Fruit fly (Drosophila melanogaster): ENCODE results near the gene gw.

The gw gene

DNA sequence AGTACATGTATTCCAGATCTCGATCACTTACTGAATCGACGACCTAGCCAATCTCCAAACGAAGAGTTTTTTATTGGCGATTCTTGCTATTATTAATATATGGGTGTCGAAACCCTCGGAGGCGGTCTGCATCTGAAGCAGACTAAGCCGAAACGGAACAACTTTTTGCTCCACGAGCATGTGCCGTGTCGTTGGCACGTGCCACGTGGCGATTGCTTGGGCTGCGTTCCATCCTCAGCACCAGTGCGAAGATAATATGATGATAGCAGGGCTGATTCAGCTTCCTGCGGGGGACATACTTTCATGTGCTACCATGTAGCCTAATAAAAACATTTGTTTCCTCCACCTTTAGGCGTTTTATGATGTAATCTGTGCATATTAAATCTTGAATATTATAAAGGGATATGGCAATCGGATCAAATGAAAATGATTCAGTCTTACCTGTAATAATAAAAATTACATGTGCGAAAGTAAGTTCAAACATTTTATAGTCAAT, 42.4 kb upstream of the gw start:
- no peak for TF ChIP-seq CG12605 (GFP tag; IDR thresholded peaks at IDR 0.05)
- no peak for TF ChIP-seq gl (tag; optimal IDR thresholded peaks at IDR 0.05)
- no peak for TF ChIP-seq EcR (GFP tag; optimal IDR thresholded peaks at IDR 0.05)
- TF ChIP-seq Ets98B (GFP tag; IDR thresholded peaks at IDR 0.05), result no peak
- TF ChIP-seq fd96Ca (GFP tag; IDR thresholded peaks at IDR 0.05), result no peak
- TF ChIP-seq D1 (tag; optimal IDR thresholded peaks at IDR 0.05), result no peak
- no peak for TF ChIP-seq Pif1B (GFP tag; optimal IDR thresholded peaks at IDR 0.05)
- no peak for TF ChIP-seq CG8301 (tag; optimal IDR thresholded peaks at IDR 0.05)
- TF ChIP-seq CG34367 (tag; optimal IDR thresholded peaks at IDR 0.05), result no peak
- TF ChIP-seq Snoo (tag; optimal IDR thresholded peaks at IDR 0.05), result no peak
- TF ChIP-seq CG9948 (tag; optimal IDR thresholded peaks at IDR 0.05), result no peak

DNA sequence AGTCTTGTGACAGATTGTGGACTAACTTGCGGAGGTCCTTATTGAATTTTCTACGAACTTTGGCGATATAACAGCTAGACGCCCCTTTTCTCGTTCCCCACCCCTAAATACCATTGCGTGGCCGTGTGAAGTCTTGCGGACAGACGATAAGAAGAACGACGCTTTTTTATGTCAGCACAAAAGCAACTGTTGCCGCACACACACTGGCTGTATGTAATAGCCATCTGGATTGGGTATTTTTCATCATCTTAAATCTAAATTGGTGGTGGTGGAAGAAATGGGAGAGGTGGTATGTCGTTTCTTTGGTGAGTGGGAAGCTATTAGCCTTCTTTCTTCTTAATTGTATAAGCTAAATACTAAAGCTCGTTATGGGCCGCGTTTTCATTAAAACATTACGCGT, 41.5 kb upstream of the gw start:
- TF ChIP-seq gl (tag; optimal IDR thresholded peaks at IDR 0.05) (no peak), CG13204 (GFP tag; optimal IDR thresholded peaks at IDR 0.05) (no peak), CG4496 (GFP tag; IDR thresholded peaks at IDR 0.05) (no peak), CG12605 (GFP tag; IDR thresholded peaks at IDR 0.05) (no peak), CG9948 (tag; optimal IDR thresholded peaks at IDR 0.05) (no peak), Snoo (tag; optimal IDR thresholded peaks at IDR 0.05) (no peak), fd96Ca (GFP tag; IDR thresholded peaks at IDR 0.05) (no peak), CG10348 (GFP tag; IDR thresholded peaks at IDR 0.05) (no peak), Pif1B (GFP tag; optimal IDR thresholded peaks at IDR 0.05) (no peak), CG8301 (tag; optimal IDR thresholded peaks at IDR 0.05) (no peak), CG34367 (tag; optimal IDR thresholded peaks at IDR 0.05) (no peak)

DNA sequence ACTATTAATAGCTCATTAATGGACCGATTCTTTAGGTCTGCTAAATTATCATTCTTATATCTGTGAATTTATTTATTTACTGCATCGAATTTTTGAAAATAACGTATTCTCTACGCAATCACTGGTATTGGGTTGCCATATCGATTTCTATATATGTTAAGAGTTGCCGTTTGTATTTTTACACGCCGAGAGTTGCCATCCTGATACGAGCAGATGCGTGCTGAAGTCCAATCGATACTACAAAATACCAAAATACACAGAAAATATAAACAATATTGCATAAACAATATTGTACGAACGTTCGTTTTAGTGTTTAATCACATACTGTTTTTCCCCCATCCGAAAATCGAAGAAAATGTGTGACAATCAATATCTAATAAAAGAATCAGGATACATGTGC, 37.1 kb upstream of the gw start, which contains the start of gene ey:
ey (plus strand) TSS at position 227 of the 400 bp plus-strand sequence.
- TF ChIP-seq CG17806 (tag; optimal IDR thresholded peaks at IDR 0.05) (no peak), Snoo (tag; optimal IDR thresholded peaks at IDR 0.05) (no peak), CG34367 (tag; optimal IDR thresholded peaks at IDR 0.05) (no peak), CG13204 (GFP tag; optimal IDR thresholded peaks at IDR 0.05) (no peak), Pif1B (GFP tag; optimal IDR thresholded peaks at IDR 0.05) (peak; percentile 19), rn (GFP tag; IDR thresholded peaks at IDR 0.05) (no peak), Pif1A (GFP tag; optimal IDR thresholded peaks at IDR 0.05) (no peak), CG32121 (GFP tag; IDR thresholded peaks at IDR 0.05) (peak; percentile 48; the same call in 1 of the 2 replicates), CG8159 (tag; optimal IDR thresholded peaks at IDR 0.05) (no peak), Ets98B (GFP tag; IDR thresholded peaks at IDR 0.05) (no peak), CG8301 (tag; optimal IDR thresholded peaks at IDR 0.05) (no peak), D1 (tag; optimal IDR thresholded peaks at IDR 0.05) (peak; percentile 43), EcR (GFP tag; optimal IDR thresholded peaks at IDR 0.05) (no peak), gl (tag; optimal IDR thresholded peaks at IDR 0.05) (no peak), CG10348 (GFP tag; IDR thresholded peaks at IDR 0.05) (no peak), CG14655 (GFP tag; optimal IDR thresholded peaks at IDR 0.05) (no peak), fd96Ca (GFP tag; IDR thresholded peaks at IDR 0.05) (no peak), CG12605 (GFP tag; IDR thresholded peaks at IDR 0.05) (no peak), CG15710 (tag; optimal IDR thresholded peaks at IDR 0.05) (peak; percentile 27), CG9948 (tag; optimal IDR thresholded peaks at IDR 0.05) (no peak)

DNA sequence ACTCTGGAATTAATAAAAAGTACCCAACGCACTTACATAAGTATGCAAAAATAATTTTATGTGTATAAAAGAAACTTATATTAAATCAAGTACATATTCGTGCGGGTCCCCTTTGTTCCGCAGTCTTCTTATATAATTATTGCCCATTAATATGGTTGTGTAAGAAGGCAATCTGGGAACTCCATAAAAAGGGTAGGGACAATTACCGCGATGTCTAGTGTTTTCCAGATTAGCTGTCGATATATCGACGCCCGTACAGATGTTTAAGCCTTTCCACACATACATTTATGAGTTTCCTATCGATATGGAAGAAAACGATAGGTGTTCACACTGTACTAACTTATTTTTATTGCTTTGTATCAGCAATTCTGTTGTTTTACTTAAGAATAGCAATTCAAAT, 36.2 kb upstream of the gw start:
- no peak for TF ChIP-seq CG34367 (tag; optimal IDR thresholded peaks at IDR 0.05)
- TF ChIP-seq CG14655 (GFP tag; optimal IDR thresholded peaks at IDR 0.05), result no peak
- no peak for TF ChIP-seq CG10348 (GFP tag; IDR thresholded peaks at IDR 0.05)
- TF ChIP-seq Pif1B (GFP tag; optimal IDR thresholded peaks at IDR 0.05), result peak; percentile 20
- TF ChIP-seq Pif1A (GFP tag; optimal IDR thresholded peaks at IDR 0.05), result no peak
- peak; percentile 25 for TF ChIP-seq D1 (tag; optimal IDR thresholded peaks at IDR 0.05)
- peak; percentile 1 for TF ChIP-seq CG17806 (tag; optimal IDR thresholded peaks at IDR 0.05)
- no peak for TF ChIP-seq gl (tag; optimal IDR thresholded peaks at IDR 0.05)
- peak; percentile 36; the same call in 1 of the 2 replicates for TF ChIP-seq CG32121 (GFP tag; IDR thresholded peaks at IDR 0.05)
- peak; percentile 10 for TF ChIP-seq CG8159 (tag; optimal IDR thresholded peaks at IDR 0.05)
- peak; percentile 2 for TF ChIP-seq CG15710 (tag; optimal IDR thresholded peaks at IDR 0.05)

DNA sequence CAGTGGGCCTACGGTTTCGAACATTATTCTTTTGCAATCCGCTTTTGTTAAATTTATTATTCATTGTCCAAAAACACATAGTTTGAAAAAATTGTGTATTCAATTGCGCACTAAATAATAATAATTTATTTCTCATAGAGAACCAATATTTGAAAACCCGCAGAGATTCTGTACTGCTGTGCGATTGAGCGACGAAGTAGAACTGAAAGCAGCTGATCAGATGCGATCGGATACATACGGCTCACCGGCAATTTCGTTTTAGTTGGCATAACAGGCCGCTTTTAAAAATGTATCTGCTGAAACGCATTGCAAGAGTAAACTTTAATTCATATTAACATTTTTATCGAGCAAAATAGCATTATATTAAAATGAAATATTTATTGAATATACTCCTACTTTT, 35.4 kb upstream of the gw start, which contains the start of gene myo:
myo (minus strand) TSS at position 211 of the 400 bp plus-strand sequence.
- no peak for TF ChIP-seq CG13204 (GFP tag; optimal IDR thresholded peaks at IDR 0.05)
- TF ChIP-seq CG17806 (tag; optimal IDR thresholded peaks at IDR 0.05), result peak; percentile 11
- peak; percentile 18 for TF ChIP-seq Pif1B (GFP tag; optimal IDR thresholded peaks at IDR 0.05)
- TF ChIP-seq CG8301 (tag; optimal IDR thresholded peaks at IDR 0.05), result peak; percentile 1
- TF ChIP-seq Snoo (tag; optimal IDR thresholded peaks at IDR 0.05), result peak; percentile 21
- no peak for TF ChIP-seq CG14655 (GFP tag; optimal IDR thresholded peaks at IDR 0.05)
- peak; percentile 6 for TF ChIP-seq gl (tag; optimal IDR thresholded peaks at IDR 0.05)
- no peak for TF ChIP-seq CG12605 (GFP tag; IDR thresholded peaks at IDR 0.05)
- TF ChIP-seq Ets98B (GFP tag; IDR thresholded peaks at IDR 0.05), result no peak
- TF ChIP-seq Pif1A (GFP tag; optimal IDR thresholded peaks at IDR 0.05), result peak; percentile 8
- TF ChIP-seq EcR (GFP tag; optimal IDR thresholded peaks at IDR 0.05), result no peak
- peak; percentile 8 for TF ChIP-seq D1 (tag; optimal IDR thresholded peaks at IDR 0.05)
- TF ChIP-seq CG34367 (tag; optimal IDR thresholded peaks at IDR 0.05), result peak; percentile 14
- TF ChIP-seq CG15710 (tag; optimal IDR thresholded peaks at IDR 0.05), result peak; percentile 12

DNA sequence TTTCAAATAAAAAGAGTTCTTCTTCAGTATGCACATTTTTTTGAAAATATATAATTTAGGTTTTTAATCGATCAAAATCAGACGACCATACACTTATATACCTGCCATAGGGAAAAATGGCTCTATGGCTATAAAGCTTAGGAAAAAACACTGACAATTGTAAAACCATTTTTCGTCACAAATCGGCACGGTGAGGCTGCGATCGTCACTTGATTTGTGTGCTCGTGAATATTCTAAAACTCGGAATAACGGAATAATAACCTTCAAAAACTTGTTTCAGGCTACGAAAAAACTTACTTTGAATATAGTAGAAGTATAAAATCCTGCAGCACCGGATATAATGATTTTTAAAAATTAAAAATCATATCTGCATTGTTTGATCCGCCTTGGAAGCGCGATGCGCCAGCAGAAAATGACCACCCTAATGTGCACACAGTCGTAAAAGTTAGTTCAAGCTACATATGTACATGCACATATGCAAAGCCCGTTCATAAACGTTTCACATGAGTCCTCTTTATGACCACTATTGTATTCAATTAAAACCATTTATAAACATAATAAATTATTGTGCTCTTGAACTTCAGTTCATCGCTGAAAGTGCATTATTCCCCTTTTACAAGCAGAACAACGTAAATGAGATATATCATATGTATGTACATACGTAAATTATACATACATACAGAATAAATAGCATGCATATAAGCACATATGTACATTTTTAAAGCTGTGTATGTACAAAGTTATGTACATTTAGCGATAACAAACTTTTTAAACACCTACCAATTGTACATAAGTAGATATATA, 34.7 kb upstream of the gw start:
- no peak for TF ChIP-seq CG13204 (GFP tag; optimal IDR thresholded peaks at IDR 0.05)
- TF ChIP-seq Snoo (tag; optimal IDR thresholded peaks at IDR 0.05), result peak; percentile 48
- peak; percentile 81 for TF ChIP-seq D1 (tag; optimal IDR thresholded peaks at IDR 0.05)
- peak; percentile 65; the same call in 1 of the 2 replicates for TF ChIP-seq CG32121 (GFP tag; IDR thresholded peaks at IDR 0.05)
- peak; percentile 42 for TF ChIP-seq Pif1A (GFP tag; optimal IDR thresholded peaks at IDR 0.05)
- TF ChIP-seq Pif1B (GFP tag; optimal IDR thresholded peaks at IDR 0.05), result peak; percentile 21
- no peak for TF ChIP-seq CG4496 (GFP tag; IDR thresholded peaks at IDR 0.05)
